Worm (Caenorhabditis elegans) whole organism, dauer: ENCODE results near the gene txdc-17.
"Not testable (repeated sequence)": the region's sequence is repeated elsewhere in the genome, so short reads cannot be mapped to it uniquely, and the experiment has no call there.

ENCODE experiments used
- unc-62 ChIP-seq: sonication (generic microtip); optimal IDR thresholded peaks from 2 replicates; lab custom pipeline; 2017; ENCODE audit warnings: missing biosample characterization, missing genetic modification reagents, missing genetic modification characterization

Gene txdc-17

DNA sequence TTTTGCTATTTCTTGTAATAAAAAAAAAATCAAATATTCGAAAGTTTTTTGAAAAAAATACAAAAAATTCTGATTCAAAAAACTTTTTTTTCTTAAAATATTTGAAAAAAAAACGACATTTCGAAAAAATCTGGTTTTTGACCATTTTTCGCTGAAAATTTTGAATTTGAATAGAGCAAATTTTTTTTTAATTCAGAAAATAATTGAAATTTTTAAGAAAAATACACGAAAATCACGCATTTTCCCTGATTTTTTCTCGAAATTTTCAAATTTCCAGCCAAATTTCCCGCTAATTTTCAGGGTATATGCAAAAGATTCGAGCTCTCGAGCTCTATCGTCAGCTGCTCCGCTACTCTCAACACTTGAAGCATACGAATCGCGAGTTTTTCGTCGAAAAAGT is 7.7 kb upstream of the txdc-17 start, which contains the start of gene Y71H2AM.1:
Gene Y71H2AM.1 (plus strand): TSS at position 301 of the 400 bp plus-strand sequence.
- TF ChIP-seq unc-62 (GFP tag; lab: Kevin White, UChicago), result no peak

DNA sequence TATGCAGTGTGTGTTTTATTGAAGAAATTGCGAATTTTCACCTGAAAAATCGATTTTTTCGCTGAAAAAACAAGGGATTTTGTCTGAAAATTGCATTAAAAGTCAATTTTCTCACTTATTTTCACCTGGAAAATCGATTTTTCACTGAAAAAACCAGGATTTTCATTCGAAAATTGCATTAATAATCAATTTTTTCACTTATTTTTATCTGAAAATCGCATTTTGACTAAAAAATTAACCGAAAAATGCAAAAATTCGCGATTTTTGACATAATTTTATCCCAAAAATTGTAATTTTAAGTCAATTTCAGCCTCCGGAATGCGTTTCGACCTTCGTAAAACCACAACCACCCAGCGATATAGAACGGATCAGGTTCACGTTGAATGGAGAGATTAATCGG is 2.0 kb upstream of the txdc-17 start, which contains the start of gene Y71H2AM.29:
Gene Y71H2AM.29 (plus strand): TSS at position 301 of the 400 bp plus-strand sequence.
- no peak for TF ChIP-seq unc-62 (GFP tag; lab: Kevin White, UChicago)

ce11 chrIII:2834998-2835397 is 535 bp downstream of the txdc-17 start:
- TF ChIP-seq unc-62 (GFP tag; lab: Kevin White, UChicago), result no peak

DNA sequence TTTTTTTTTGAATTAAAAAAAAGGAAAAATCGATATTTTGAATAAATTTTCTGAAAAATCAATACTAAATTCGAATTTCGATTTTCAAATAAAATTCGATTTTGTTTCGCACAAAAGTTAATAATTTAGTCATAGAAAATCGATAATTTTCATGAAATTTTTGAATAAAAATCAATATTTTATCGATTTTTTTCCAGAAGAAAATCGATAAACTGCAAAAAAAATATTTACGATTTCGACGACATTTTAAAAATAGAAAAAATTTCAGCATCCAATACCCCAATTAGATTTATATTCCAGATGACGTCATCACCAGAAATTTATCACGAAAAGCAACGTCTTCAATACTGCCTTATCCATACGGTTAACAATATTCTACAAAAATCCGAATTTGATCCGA is 1.9 kb downstream of the txdc-17 start, which contains the start of gene josd-1:
Gene josd-1 (plus strand): TSS at position 301 of the 400 bp plus-strand sequence.
- no peak for TF ChIP-seq unc-62 (GFP tag; lab: Kevin White, UChicago)

ce11 chrIII:2840877-2841540 is 6.5 kb downstream of the txdc-17 start, which contains the start of gene Y71H2AR.2:
Gene Y71H2AR.2 (minus strand): TSS chrIII:2840927.
- no peak for TF ChIP-seq unc-62 (GFP tag; lab: Kevin White, UChicago)

- TF ChIP-seq unc-62 (GFP tag; lab: Kevin White, UChicago), result no peak
These were observed 7.5 kb downstream of the txdc-17 start, which contains the start of gene H34I24.2 for ce11 chrIII:2841856-2842373. Gene H34I24.2 (plus strand): TSS chrIII:2842044.

ce11 chrIII:2846747-2847146 is 12.3 kb downstream of the txdc-17 start, which contains the start of gene H34I24.1:
Gene H34I24.1 (plus strand): TSS chrIII:2847047.
- not testable (repeated sequence) for TF ChIP-seq unc-62 (GFP tag; lab: Kevin White, UChicago)

- no peak for TF ChIP-seq unc-62 (GFP tag; lab: Kevin White, UChicago)
These were observed 21.5 kb downstream of the txdc-17 start, which contains the start of gene F56F11.4 for ce11 chrIII:2855929-2856328. Gene F56F11.4 (plus strand): TSS chrIII:2856229.

DNA sequence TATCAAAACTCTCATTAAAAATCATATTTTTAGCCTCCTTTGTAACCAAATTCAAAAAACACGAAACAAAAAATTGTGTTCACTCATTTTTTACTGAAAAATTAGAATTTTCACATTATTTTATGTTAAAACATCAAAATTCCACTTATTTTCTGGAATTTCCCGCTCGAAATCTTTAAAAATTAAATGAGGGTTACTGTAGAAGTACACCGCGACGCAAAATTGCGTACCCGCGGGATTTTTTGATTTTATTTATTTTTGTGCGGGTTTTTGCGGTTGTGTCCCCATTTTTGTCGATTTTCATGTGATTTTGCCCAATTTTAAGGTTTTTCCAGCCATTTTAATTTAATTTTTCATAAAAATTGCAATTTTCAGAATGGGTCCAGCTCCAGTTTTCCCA is 23.9 kb downstream of the txdc-17 start:
- TF ChIP-seq unc-62 (GFP tag; lab: Kevin White, UChicago), result no peak

ce11 chrIII:2864669-2865068 is 30.2 kb downstream of the txdc-17 start:
- no peak for TF ChIP-seq unc-62 (GFP tag; lab: Kevin White, UChicago)

DNA sequence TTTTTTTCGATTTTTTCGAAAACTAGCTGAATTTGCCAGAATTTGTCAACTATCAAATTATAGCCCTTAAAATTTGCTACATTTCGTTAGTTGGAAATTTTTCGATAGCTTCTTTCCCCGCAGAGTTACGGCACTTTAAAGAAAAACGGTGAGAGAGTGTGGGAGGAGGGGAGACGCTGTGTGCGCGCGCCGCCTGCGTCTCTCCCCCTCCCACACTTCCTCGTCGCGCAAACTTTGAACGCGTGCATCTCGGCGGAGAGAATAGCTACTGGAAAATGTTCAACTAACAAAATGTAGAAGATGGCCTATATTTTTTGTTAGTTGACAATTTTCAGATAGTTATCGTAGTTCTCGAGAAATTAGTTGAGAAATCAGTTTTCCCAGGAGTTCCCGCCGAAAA is 32.1 kb downstream of the txdc-17 start:
- no peak for TF ChIP-seq unc-62 (GFP tag; lab: Kevin White, UChicago)

DNA sequence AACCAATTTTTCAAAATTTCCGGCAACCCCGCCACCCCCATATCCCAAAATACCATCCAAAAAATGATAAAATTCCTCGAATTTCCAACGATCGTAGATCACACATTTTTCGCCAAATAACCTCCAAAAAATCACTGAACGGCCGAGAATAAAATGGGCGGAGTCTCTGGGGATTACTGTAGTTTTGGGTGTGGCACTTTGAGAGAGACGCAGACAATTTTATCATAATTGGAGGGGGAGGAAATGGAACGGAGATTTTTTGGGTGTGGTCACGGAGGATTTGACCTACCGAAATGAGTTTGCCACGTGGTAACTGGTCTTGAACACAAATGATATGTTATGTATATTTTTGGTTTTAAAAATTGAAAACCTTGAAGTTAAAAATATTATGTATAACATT is 34.0 kb downstream of the txdc-17 start:
- no peak for TF ChIP-seq unc-62 (GFP tag; lab: Kevin White, UChicago)

ce11 chrIII:2869033-2869432 is 34.6 kb downstream of the txdc-17 start:
- no peak for TF ChIP-seq unc-62 (GFP tag; lab: Kevin White, UChicago)

DNA sequence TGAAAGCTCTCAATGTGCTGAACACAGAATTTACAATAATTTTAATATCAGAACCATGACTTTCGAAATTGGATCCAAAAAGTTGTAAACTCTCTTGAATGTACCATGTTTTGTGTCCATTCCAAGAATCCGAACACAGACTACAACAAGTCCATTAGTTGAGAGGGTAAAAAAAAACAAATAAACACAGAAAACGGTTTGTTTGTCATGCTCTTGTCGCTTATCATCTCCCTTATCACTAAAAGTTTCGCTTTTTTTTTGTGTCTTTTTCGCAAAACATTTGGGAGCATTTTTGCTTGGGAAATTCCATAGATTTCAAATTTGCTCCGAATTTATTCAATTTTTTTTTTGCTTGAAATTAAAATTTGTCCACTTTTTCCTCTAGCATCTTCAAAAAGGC is 35.0 kb downstream of the txdc-17 start:
- TF ChIP-seq unc-62 (GFP tag; lab: Kevin White, UChicago), result no peak

DNA sequence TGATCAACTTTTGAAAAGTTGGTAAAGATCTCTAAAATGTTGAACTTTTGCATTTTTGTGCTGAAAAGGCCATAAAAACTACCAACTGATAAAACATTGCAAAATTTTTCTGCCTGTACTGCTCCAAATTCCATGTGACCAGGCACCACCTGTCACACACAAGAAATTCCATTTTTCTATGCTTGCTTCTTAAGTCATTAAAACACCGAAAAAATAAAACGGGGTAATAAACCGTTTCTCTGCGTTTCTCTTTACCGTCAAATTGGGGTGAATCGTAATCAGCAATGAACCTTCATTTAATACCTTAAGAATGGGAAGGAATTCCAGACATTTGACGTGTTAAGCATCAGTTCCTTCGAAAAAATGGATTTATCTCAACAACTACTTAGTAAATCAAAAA is 35.8 kb downstream of the txdc-17 start:
- no peak for TF ChIP-seq unc-62 (GFP tag; lab: Kevin White, UChicago)

ce11 chrIII:2871817-2872216 is 37.4 kb downstream of the txdc-17 start:
- TF ChIP-seq unc-62 (GFP tag; lab: Kevin White, UChicago), result no peak
